Fruit fly (Drosophila melanogaster): ENCODE data around the gene CG12301.
A peak's percentile ranks its signal among the peaks of the same experiment; 100 is the strongest.

The CG12301 gene

dm6 chr3L:15537916-15538581 is 42.6 kb upstream of the CG12301 start (continued):
- peak; percentile 29 for TF ChIP-seq CG8632 (GFP tag; optimal IDR thresholded peaks at IDR 0.05)
- peak; percentile 27 for TF ChIP-seq fd59A (GFP tag; optimal IDR thresholded peaks at IDR 0.05)
- TF ChIP-seq Hr4 (GFP tag; optimal IDR thresholded peaks at IDR 0.05), result peak; percentile 86
- peak; percentile 71 for TF ChIP-seq Gug (GFP tag; IDR thresholded peaks at IDR 0.05)
- TF ChIP-seq CG11902 (GFP tag; optimal IDR thresholded peaks at IDR 0.05), result peak; percentile 5
- TF ChIP-seq CG4318 (GFP tag; optimal IDR thresholded peaks at IDR 0.05), result peak; percentile 71
- TF ChIP-seq CG6854 (GFP tag; optimal IDR thresholded peaks at IDR 0.05), result no peak
- peak; percentile 57 for TF ChIP-seq CG10669 (GFP tag; optimal IDR thresholded peaks at IDR 0.05)
- peak; percentile 30 for TF ChIP-seq CG16779 (tag; optimal IDR thresholded peaks at IDR 0.05)
- TF ChIP-seq CG6163 (GFP tag; IDR thresholded peaks at IDR 0.05), result peak; percentile 36; the same call in 2 of the 3 replicates
- TF ChIP-seq Ets96B (tag; optimal IDR thresholded peaks at IDR 0.05), result peak; percentile 62
- TF ChIP-seq CG32006 (GFP tag; optimal IDR thresholded peaks at IDR 0.05), result peak; percentile 90
- peak; percentile 55 for TF ChIP-seq acj6 (GFP tag; optimal IDR thresholded peaks at IDR 0.05)
- peak; percentile 51 for TF ChIP-seq lz (GFP tag; optimal IDR thresholded peaks at IDR 0.05)
- no peak for TF ChIP-seq Hr38 (GFP tag; optimal IDR thresholded peaks at IDR 0.05)
- TF ChIP-seq OdsH (GFP tag; optimal IDR thresholded peaks at IDR 0.05), result peak; percentile 73
- TF ChIP-seq spab (GFP tag; optimal IDR thresholded peaks at IDR 0.05), result peak; percentile 60
- TF ChIP-seq CG11762 (GFP tag; optimal IDR thresholded peaks at IDR 0.05; ENCODE audit: insufficient read depth), result peak; percentile 59

- TF ChIP-seq ss (GFP tag; optimal IDR thresholded peaks at IDR 0.05) (no peak), pdm3 (GFP tag; optimal IDR thresholded peaks at IDR 0.05) (no peak), lz (GFP tag; optimal IDR thresholded peaks at IDR 0.05) (no peak), Eip78C (GFP tag) (peak; percentile 40), Smox (GFP tag; optimal IDR thresholded peaks at IDR 0.05) (no peak), CG11762 (GFP tag; optimal IDR thresholded peaks at IDR 0.05; ENCODE audit: insufficient read depth) (no peak), vri (GFP tag; optimal IDR thresholded peaks at IDR 0.05) (peak; percentile 48), Gug (GFP tag; IDR thresholded peaks at IDR 0.05) (no peak), Sox15 (GFP tag; optimal IDR thresholded peaks at IDR 0.05) (no peak), net (GFP tag; optimal IDR thresholded peaks at IDR 0.05) (no peak), salr (GFP tag; optimal IDR thresholded peaks at IDR 0.05) (peak in 1 of 2 experiments; percentile 30), Hr4 (GFP tag; optimal IDR thresholded peaks at IDR 0.05) (no peak), fkh (GFP tag; optimal IDR thresholded peaks at IDR 0.05) (peak; percentile 6), CG6808 (GFP tag; optimal IDR thresholded peaks at IDR 0.05) (no peak), OdsH (GFP tag; optimal IDR thresholded peaks at IDR 0.05) (no peak), CG32006 (GFP tag; optimal IDR thresholded peaks at IDR 0.05) (peak; percentile 47), Ets21C (GFP tag; optimal IDR thresholded peaks at IDR 0.05) (no peak), svp (GFP tag) (peak; percentile 84), CG34406 (GFP tag; optimal IDR thresholded peaks at IDR 0.05) (no peak), CG11902 (GFP tag; optimal IDR thresholded peaks at IDR 0.05) (no peak), CG6276 (GFP tag; optimal IDR thresholded peaks at IDR 0.05) (no peak), dac (GFP tag; optimal IDR thresholded peaks at IDR 0.05) (no peak), CG8632 (GFP tag; optimal IDR thresholded peaks at IDR 0.05) (no peak), acj6 (GFP tag; optimal IDR thresholded peaks at IDR 0.05) (no peak), eg (GFP tag; IDR thresholded peaks at IDR 0.05) (no peak), CG10631 (GFP tag; optimal IDR thresholded peaks at IDR 0.05) (no peak), Sox14 (GFP tag; optimal IDR thresholded peaks at IDR 0.05) (no peak), topi (GFP tag; optimal IDR thresholded peaks at IDR 0.05) (no peak), Lpt (GFP tag; optimal IDR thresholded peaks at IDR 0.05) (no peak), CG15336 (GFP tag; IDR thresholded peaks at IDR 0.05) (no peak), CG6163 (GFP tag; IDR thresholded peaks at IDR 0.05) (no peak)
Observed at dm6 chr3L:15538582-15539490, 41.8 kb upstream of the CG12301 start.

Data from whole organism, prepupa.